Fruit fly (Drosophila melanogaster) whole organism, wandering third instar larva: ENCODE results near the gene CG7695.
A peak's percentile ranks its signal among the peaks of the same experiment; 100 is the strongest.

Source experiments
- Abd-B ChIP-seq: fragments of >200 bp; optimal IDR thresholded peaks from 2 replicates; lab custom pipeline; 2017; ENCODE audit warnings: missing biosample characterization, missing genetic modification characterization
- CG32264 ChIP-seq: fragments of 200-800 bp; sonication (Bioruptor generic); optimal IDR thresholded peaks from 2 replicates; lab custom pipeline; 2016; ENCODE audit warnings: missing biosample characterization, missing genetic modification characterization
- CG9705 ChIP-seq: fragments of 200-800 bp; sonication (Bioruptor generic); optimal IDR thresholded peaks from 2 replicates; lab custom pipeline; 2018; ENCODE audit warnings: missing biosample characterization, mild to moderate bottlenecking, missing genetic modification characterization
- CrebA ChIP-seq: fragments of 200-800 bp; sonication (Bioruptor generic); optimal IDR thresholded peaks from 2 replicates; lab custom pipeline; 2016; ENCODE audit warnings: missing biosample characterization, mild to moderate bottlenecking, missing genetic modification characterization, borderline replicate concordance
- Dif ChIP-seq: fragments of 200-275, 200-300 bp; sonication (Bioruptor generic); optimal IDR thresholded peaks from 2 replicates; lab custom pipeline; 2018; ENCODE audit warnings: missing biosample characterization, missing genetic modification characterization; ENCODE audit not compliant: partially characterized antibody
- GATAd ChIP-seq: sonication (Bioruptor generic); optimal IDR thresholded peaks from 2 replicates; lab custom pipeline; 2016; ENCODE audit warnings: missing biosample characterization, missing genetic modification characterization
- HLH106 ChIP-seq: fragments of 200-800 bp; optimal IDR thresholded peaks from 3 replicates; lab custom pipeline; 2019; ENCODE audit warnings: missing biosample characterization, mild to moderate bottlenecking, missing genetic modification characterization, moderate library complexity
- Hnf4 ChIP-seq: fragments of 200-800 bp; sonication (Bioruptor generic); optimal IDR thresholded peaks from 2 replicates; lab custom pipeline; 2016; ENCODE audit warnings: missing biosample characterization, mild to moderate bottlenecking, missing genetic modification characterization
- Hr83 ChIP-seq: fragments of 200-300 bp; sonication (Bioruptor generic); optimal IDR thresholded peaks from 2 replicates; lab custom pipeline; 2016; ENCODE audit warnings: missing biosample characterization, mild to moderate bottlenecking, missing genetic modification characterization, moderate library complexity; ENCODE audit not compliant: poor library complexity, severe bottlenecking
- Jra ChIP-seq: sonication (Bioruptor generic); optimal IDR thresholded peaks from 2 replicates; lab custom pipeline; 2016; ENCODE audit warnings: missing biosample characterization, missing genetic modification characterization
- Mio ChIP-seq: sonication (Bioruptor generic); optimal IDR thresholded peaks from 2 replicates; lab custom pipeline; 2016; ENCODE audit warnings: missing biosample characterization, missing genetic modification characterization
- Myc ChIP-seq: fragments of >200 bp; optimal IDR thresholded peaks from 2 replicates; lab custom pipeline; 2017
- N ChIP-seq: fragments of >200 bp; optimal IDR thresholded peaks from 2 replicates; lab custom pipeline; 2018; ENCODE audit warnings: missing biosample characterization, missing external identifiers, missing genetic modification characterization
- OdsH ChIP-seq: fragments of 200-800 bp; sonication (Bioruptor generic); optimal IDR thresholded peaks from 2 replicates; lab custom pipeline; 2016; ENCODE audit warnings: missing biosample characterization, mild to moderate bottlenecking, missing genetic modification characterization
- Rel ChIP-seq, 2 experiments: fragments of 200-800 bp; sonication (Bioruptor generic) in 1 of 2; optimal IDR thresholded peaks; 2 replicates in 1 of 2; 3 replicates in 1 of 2; lab custom pipeline; 2016 to 2019; ENCODE audit warnings: mild to moderate bottlenecking in 2 of 2, missing biosample characterization in 2 of 2, missing genetic modification characterization in 2 of 2, moderate library complexity in 1 of 2
- Vsx2 ChIP-seq: fragments of 200-300, 225-300 bp; sonication (Bioruptor generic); optimal IDR thresholded peaks from 2 replicates; lab custom pipeline; 2018; ENCODE audit warnings: missing biosample characterization, missing genetic modification characterization; ENCODE audit not compliant: partially characterized antibody
- brk ChIP-seq: fragments of 200-800 bp; sonication (Bioruptor generic); optimal IDR thresholded peaks from 2 replicates; lab custom pipeline; 2016; ENCODE audit warnings: missing biosample characterization, mild to moderate bottlenecking, missing genetic modification characterization
- dl ChIP-seq, 2 experiments: fragments of 175-275, 200-275 bp in 1 of 2; fragments of 200-275 bp in 1 of 2; sonication (Bioruptor generic); optimal IDR thresholded peaks; lab custom pipeline; 2018; ENCODE audit warnings: mild to moderate bottlenecking in 2 of 2, missing biosample characterization in 2 of 2, missing genetic modification characterization in 2 of 2, moderate library complexity in 2 of 2; ENCODE audit not compliant: partially characterized antibody in 2 of 2, insufficient read depth in 1 of 2
- dmrt93B ChIP-seq: fragments of 200-800 bp; sonication (Bioruptor generic); optimal IDR thresholded peaks from 2 replicates; lab custom pipeline; 2018; ENCODE audit warnings: missing biosample characterization, mild to moderate bottlenecking, missing genetic modification characterization
- dsf ChIP-seq: sonication (Bioruptor generic); optimal IDR thresholded peaks from 2 replicates; lab custom pipeline; 2016; ENCODE audit warnings: missing biosample characterization, missing genetic modification characterization, borderline replicate concordance
- foxo ChIP-seq, 2 experiments: fragments of 200-800 bp; sonication (Bioruptor generic); optimal IDR thresholded peaks; 2 replicates in 1 of 2; 3 replicates in 1 of 2; lab custom pipeline; 2016 to 2017; ENCODE audit warnings: missing biosample characterization in 2 of 2, missing genetic modification characterization in 2 of 2
- fru ChIP-seq: fragments of 200-800 bp; sonication (Bioruptor generic); optimal IDR thresholded peaks from 3 replicates; lab custom pipeline; 2016; ENCODE audit warnings: missing biosample characterization, mild to moderate bottlenecking, missing genetic modification characterization
- h ChIP-seq: fragments of 200-800 bp; sonication (Bioruptor generic); optimal IDR thresholded peaks from 3 replicates; lab custom pipeline; 2016; ENCODE audit warnings: missing biosample characterization, mild to moderate bottlenecking, missing genetic modification characterization
- jim ChIP-seq: fragments of 175-275, 200-325 bp; sonication (Bioruptor generic); optimal IDR thresholded peaks from 2 replicates; lab custom pipeline; 2016; ENCODE audit warnings: missing biosample characterization, mild to moderate bottlenecking, missing genetic modification characterization
- lola ChIP-seq: fragments of >200 bp; optimal IDR thresholded peaks from 2 replicates; lab custom pipeline; 2017; ENCODE audit warnings: missing biosample characterization, missing genetic modification characterization
- pan ChIP-seq: fragments of >200 bp; optimal IDR thresholded peaks from 2 replicates; lab custom pipeline; 2017
- psq ChIP-seq: fragments of 200-800 bp; sonication (Bioruptor generic); optimal IDR thresholded peaks from 3 replicates; lab custom pipeline; 2017; ENCODE audit warnings: missing biosample characterization, mild to moderate bottlenecking, missing genetic modification characterization, moderate library complexity
- rgr ChIP-seq: fragments of 200-800 bp; sonication (Bioruptor generic); optimal IDR thresholded peaks from 3 replicates; lab custom pipeline; 2016; ENCODE audit warnings: missing biosample characterization, mild to moderate bottlenecking, missing genetic modification characterization
- sage ChIP-seq: fragments of 200-800 bp; sonication (Bioruptor generic); optimal IDR thresholded peaks from 2 replicates; lab custom pipeline; 2016; ENCODE audit warnings: missing biosample characterization, mild to moderate bottlenecking, missing genetic modification characterization
- sv ChIP-seq: fragments of 200-800 bp; sonication (Bioruptor generic); optimal IDR thresholded peaks from 3 replicates; lab custom pipeline; 2016; ENCODE audit warnings: missing biosample characterization, missing genetic modification characterization
- usp ChIP-seq: fragments of >200 bp; optimal IDR thresholded peaks from 2 replicates; lab custom pipeline; 2017; ENCODE audit warnings: missing biosample characterization, missing genetic modification characterization
- woc ChIP-seq: sonication (Bioruptor generic); optimal IDR thresholded peaks from 2 replicates; lab custom pipeline; 2016; ENCODE audit warnings: missing biosample characterization, mild to moderate bottlenecking, missing genetic modification characterization

The CG7695 gene

dm6 chr3R:18624541-18624940 lies 7.2 kb upstream of the CG7695 start:
- TF ChIP-seq jim (no peak), dl (GFP tag; optimal IDR thresholded peaks at IDR 0.05; lab: Kevin White, UChicago; ENCODE audit: insufficient read depth in 1 of 2, partially characterized antibody in 2 of 2) (no peak), woc (GFP tag; lab: Kevin White, UChicago) (no peak), h (GFP tag; lab: Kevin White, UChicago) (peak; percentile 17), dmrt93B (GFP tag; lab: Kevin White, UChicago) (no peak), OdsH (GFP tag; lab: Kevin White, UChicago) (no peak), lola (GFP tag; lab: Kevin White, UChicago) (no peak), Hnf4 (GFP tag; lab: Kevin White, UChicago) (no peak)
- TF ChIP-seq, all 38 proteins: peak for 1

- TF ChIP-seq rgr (GFP tag; lab: Kevin White, UChicago) (no peak), Hnf4 (GFP tag; lab: Kevin White, UChicago) (no peak), dsf (GFP tag; lab: Kevin White, UChicago) (no peak), fru (no peak), psq (GFP tag; lab: Kevin White, UChicago) (no peak), Abd-B (GFP tag; lab: Kevin White, UChicago) (no peak), Hr83 (GFP tag; lab: Kevin White, UChicago) (no peak), Jra (GFP tag; lab: Kevin White, UChicago) (no peak), N (no peak), brk (GFP tag; lab: Kevin White, UChicago) (no peak), CG32264 (GFP tag; lab: Kevin White, UChicago) (no peak), woc (GFP tag; lab: Kevin White, UChicago) (no peak), sage (no peak), sv (GFP tag; lab: Kevin White, UChicago) (no peak), foxo (GFP tag; optimal IDR thresholded peaks at IDR 0.05; lab: Kevin White, UChicago) (no peak), GATAd (GFP tag; lab: Kevin White, UChicago) (no peak)
Observed at dm6 chr3R:18621230-18621629, 3.9 kb upstream of the CG7695 start, which contains the start of gene CG14304. Gene CG14304, minus strand, starts transcription at chr3R:18621327.

- no peak for TF ChIP-seq CG9705 (GFP tag; lab: Kevin White, UChicago)
- no peak for TF ChIP-seq brk (GFP tag; lab: Kevin White, UChicago)
- TF ChIP-seq Hr83 (GFP tag; lab: Kevin White, UChicago): no peak
- TF ChIP-seq Rel (GFP tag; optimal IDR thresholded peaks at IDR 0.05; lab: Kevin White, UChicago): no peak
- TF ChIP-seq Rel (tag; optimal IDR thresholded peaks at IDR 0.05; lab: Kevin White, UChicago): no peak
- no peak for TF ChIP-seq CrebA (GFP tag; lab: Kevin White, UChicago)
- TF ChIP-seq dsf (GFP tag; lab: Kevin White, UChicago): no peak
- no peak for TF ChIP-seq usp (GFP tag; lab: Kevin White, UChicago)
- no peak for TF ChIP-seq Myc (lab: Kevin White, UChicago)
- TF ChIP-seq pan (lab: Kevin White, UChicago): no peak
- no peak for TF ChIP-seq psq (GFP tag; lab: Kevin White, UChicago)
- no peak for TF ChIP-seq Mio (GFP tag; lab: Kevin White, UChicago)
- TF ChIP-seq CG32264 (GFP tag; lab: Kevin White, UChicago): no peak
- no peak for TF ChIP-seq foxo (GFP tag; optimal IDR thresholded peaks at IDR 0.05; lab: Kevin White, UChicago)
- TF ChIP-seq GATAd (GFP tag; lab: Kevin White, UChicago): no peak
- TF ChIP-seq h (GFP tag; lab: Kevin White, UChicago): no peak
- TF ChIP-seq Dif (GFP tag; lab: Kevin White, UChicago): no peak
- TF ChIP-seq OdsH (GFP tag; lab: Kevin White, UChicago): no peak
- TF ChIP-seq Vsx2 (GFP tag; lab: Kevin White, UChicago): no peak
- no peak for TF ChIP-seq HLH106 (tag; lab: Kevin White, UChicago)
- TF ChIP-seq N: no peak
Observed at dm6 chr3R:18619451-18619942, 2.2 kb upstream of the CG7695 start.

- TF ChIP-seq psq (GFP tag; lab: Kevin White, UChicago) (no peak), dsf (GFP tag; lab: Kevin White, UChicago) (no peak), usp (GFP tag; lab: Kevin White, UChicago) (no peak), Abd-B (GFP tag; lab: Kevin White, UChicago) (no peak), Rel (GFP tag; optimal IDR thresholded peaks at IDR 0.05; lab: Kevin White, UChicago) (no peak), Rel (tag; optimal IDR thresholded peaks at IDR 0.05; lab: Kevin White, UChicago) (no peak)
Observed at dm6 chr3R:18616007-18616406, 1.3 kb downstream of the CG7695 start.
